Worm (Caenorhabditis elegans): ENCODE data around the gene clc-5.

Gene clc-5

DNA sequence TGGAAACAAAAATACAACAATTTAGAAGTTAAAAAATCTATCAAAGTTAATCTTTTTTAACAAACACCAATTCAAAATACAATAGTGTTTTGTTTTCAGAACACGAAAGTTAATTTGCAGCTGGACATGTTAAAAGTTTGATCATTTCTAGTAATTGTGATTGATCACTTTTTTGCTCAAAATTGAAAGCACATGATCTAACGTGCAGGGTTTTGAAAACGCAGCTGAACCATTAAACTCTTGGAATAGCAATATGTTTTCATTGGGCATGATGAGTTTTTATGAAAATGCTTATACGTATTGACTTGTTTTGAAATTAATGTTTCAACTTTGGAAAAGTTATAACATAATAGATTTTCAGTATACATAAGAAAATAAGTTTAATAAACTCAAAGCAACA lies 14.0 kb downstream of the clc-5 start:
- TF ChIP-seq hmbx-1 (tag; optimal IDR thresholded peaks at IDR 0.05) (no peak), B0310.2 (tag; optimal IDR thresholded peaks at IDR 0.05) (no peak), ceh-13 (GFP tag; optimal IDR thresholded peaks at IDR 0.05) (no peak), F13C5.2 (tag; optimal IDR thresholded peaks at IDR 0.05) (no peak), flt-1 (GFP tag; IDR thresholded peaks at IDR 0.05) (no peak), ceh-36 (tag; optimal IDR thresholded peaks at IDR 0.05) (no peak), hnd-1 (tag; optimal IDR thresholded peaks at IDR 0.05) (no peak), tbx-37 (GFP tag; conservative IDR thresholded peaks at IDR 0.05) (no peak), hmg-4 (GFP tag; optimal IDR thresholded peaks at IDR 0.05) (no peak), tbx-11 (GFP tag; IDR thresholded peaks at IDR 0.05) (no peak), sea-1 (GFP tag; conservative IDR thresholded peaks at IDR 0.05) (no peak), ama-1 (optimal IDR thresholded peaks at IDR 0.05) (no peak), tra-4 (tag; optimal IDR thresholded peaks at IDR 0.05) (no peak), pes-1 (GFP tag; IDR thresholded peaks at IDR 0.05) (no peak), ets-7 (tag; optimal IDR thresholded peaks at IDR 0.05) (no peak), aly-1 (tag; optimal IDR thresholded peaks at IDR 0.05) (no peak), scrt-1 (GFP tag; IDR thresholded peaks at IDR 0.05) (no peak)

DNA sequence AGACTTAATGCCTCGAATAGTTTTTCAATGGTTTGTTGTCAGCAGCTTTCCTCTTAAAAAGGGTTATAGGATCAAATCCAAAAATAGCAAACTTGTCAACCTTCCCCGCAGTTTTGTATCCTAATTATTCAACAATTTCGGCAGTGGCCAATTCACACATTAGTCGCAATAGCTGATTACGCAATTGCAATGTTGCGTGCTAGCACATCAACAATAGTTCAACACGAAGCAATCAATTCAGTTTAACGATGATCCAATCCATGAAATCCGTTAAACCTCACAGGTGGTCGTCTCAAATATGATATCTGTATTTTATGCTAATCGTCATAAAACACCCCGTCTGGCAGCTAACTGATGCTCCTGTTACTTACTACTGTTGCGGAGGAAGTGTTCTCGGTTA lies 19.2 kb downstream of the clc-5 start:
- no peak for TF ChIP-seq scrt-1 (GFP tag; IDR thresholded peaks at IDR 0.05)
- TF ChIP-seq tbx-37 (GFP tag; conservative IDR thresholded peaks at IDR 0.05), result no peak
- no peak for TF ChIP-seq sea-1 (GFP tag; conservative IDR thresholded peaks at IDR 0.05)
- no peak for TF ChIP-seq ama-1 (optimal IDR thresholded peaks at IDR 0.05)
- no peak for TF ChIP-seq hmbx-1 (tag; optimal IDR thresholded peaks at IDR 0.05)
- TF ChIP-seq ceh-36 (tag; optimal IDR thresholded peaks at IDR 0.05), result no peak
- no peak for TF ChIP-seq ceh-13 (GFP tag; optimal IDR thresholded peaks at IDR 0.05)
- TF ChIP-seq tra-4 (tag; optimal IDR thresholded peaks at IDR 0.05), result no peak
- no peak for TF ChIP-seq ets-7 (tag; optimal IDR thresholded peaks at IDR 0.05)
- no peak for TF ChIP-seq B0310.2 (tag; optimal IDR thresholded peaks at IDR 0.05)
- no peak for TF ChIP-seq flt-1 (GFP tag; IDR thresholded peaks at IDR 0.05)
- no peak for TF ChIP-seq aly-1 (tag; optimal IDR thresholded peaks at IDR 0.05)

DNA sequence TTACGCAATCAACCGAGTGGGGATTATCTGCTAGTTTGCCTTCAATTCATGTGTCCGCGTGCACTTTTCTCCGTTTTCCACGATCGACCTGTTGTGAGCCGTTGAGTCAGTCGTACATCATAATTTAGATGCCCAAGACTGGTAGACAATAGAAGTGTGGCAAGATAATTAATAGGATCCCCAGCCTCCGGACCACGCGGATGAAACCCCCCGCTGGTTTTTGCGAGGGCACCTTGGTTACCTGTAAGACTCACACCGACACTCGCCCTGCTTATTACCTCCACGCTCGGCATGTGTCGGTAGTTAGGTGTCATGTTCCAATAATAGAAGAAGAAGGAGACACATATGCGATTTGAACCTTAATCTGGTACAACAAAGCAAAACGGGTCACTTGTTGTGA lies 22.6 kb downstream of the clc-5 start:
- TF ChIP-seq flt-1 (GFP tag; IDR thresholded peaks at IDR 0.05) (no peak), ceh-36 (tag; optimal IDR thresholded peaks at IDR 0.05) (no peak), hmg-4 (GFP tag; optimal IDR thresholded peaks at IDR 0.05) (peak; percentile 16)

DNA sequence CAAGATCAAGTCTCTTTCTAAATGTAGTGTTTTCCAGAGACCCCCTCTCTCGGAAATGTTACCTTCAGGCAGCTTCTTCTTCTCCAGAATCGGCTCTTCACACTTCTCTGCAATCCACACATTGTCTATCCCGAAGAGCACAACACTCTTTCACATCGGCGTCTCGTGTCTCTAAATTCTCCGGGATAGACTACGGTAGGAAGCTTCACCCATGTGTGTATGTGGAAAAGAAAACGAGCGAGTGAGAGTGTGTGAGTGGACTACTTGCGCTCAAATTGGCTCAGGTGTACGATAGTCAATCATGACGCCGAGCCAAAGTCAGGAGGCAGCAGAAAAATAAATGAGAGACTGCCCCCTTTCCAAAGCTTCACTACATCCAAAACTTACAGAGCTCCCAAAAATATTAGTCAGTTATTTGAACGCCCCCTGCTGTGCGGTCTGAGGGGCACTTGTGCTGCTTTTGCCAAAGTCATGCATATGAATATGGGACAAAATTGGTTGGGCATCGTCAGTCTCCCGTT lies 23.8 kb downstream of the clc-5 start:
- TF ChIP-seq hmg-4 (GFP tag; optimal IDR thresholded peaks at IDR 0.05) (no peak), ama-1 (optimal IDR thresholded peaks at IDR 0.05) (peak; percentile 10)

DNA sequence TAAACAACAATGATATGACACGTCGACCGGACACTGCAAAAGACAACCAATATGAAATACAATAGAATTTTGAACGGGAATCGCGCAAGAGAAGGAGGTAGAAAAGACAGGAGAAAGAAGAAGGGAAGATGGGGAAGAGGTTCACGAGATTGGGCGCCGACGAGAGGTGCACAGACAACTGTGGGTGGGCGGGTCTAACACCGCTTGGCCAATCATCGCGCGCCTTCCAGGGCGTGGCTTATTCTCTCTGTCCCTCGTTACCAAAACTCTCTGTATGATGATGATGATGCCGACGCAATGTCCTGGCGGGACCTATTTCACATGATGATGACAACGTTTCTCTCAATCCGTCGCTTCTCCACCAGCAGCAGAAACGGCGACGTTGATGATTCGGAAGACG lies 27.1 kb downstream of the clc-5 start:
- 0 out of 2 replicates have a peak, but pooled peaks have one; percentile 33 for TF ChIP-seq scrt-1 (GFP tag; IDR thresholded peaks at IDR 0.05)
- no peak for TF ChIP-seq pes-1 (GFP tag; IDR thresholded peaks at IDR 0.05)
- peak; percentile 13 for TF ChIP-seq hmg-4 (GFP tag; optimal IDR thresholded peaks at IDR 0.05)
- no peak for TF ChIP-seq tra-4 (tag; optimal IDR thresholded peaks at IDR 0.05)

DNA sequence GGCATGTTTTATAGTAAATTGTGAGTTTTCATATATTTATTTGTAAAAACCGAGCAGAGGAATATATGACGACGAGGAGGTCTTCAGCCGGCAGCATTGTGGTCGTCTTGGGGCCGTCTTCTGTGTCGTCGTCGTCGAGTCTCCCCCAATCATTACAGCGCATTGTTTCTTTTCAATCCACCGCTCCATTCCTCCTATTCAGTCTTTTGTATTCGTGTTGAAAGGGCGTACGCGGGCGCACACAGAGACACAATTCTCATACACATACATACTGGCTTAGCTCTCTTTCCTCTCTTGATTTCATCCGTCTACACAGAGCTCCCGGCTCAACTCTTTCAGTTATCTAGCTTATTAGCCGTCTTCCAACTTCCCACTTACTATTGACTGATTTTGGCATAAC lies 30.3 kb downstream of the clc-5 start, which contains the start of gene sox-2:
sox-2 (minus strand) TSS at position 100 of the 400 bp plus-strand sequence.
- TF ChIP-seq scrt-1 (GFP tag; IDR thresholded peaks at IDR 0.05), result no peak
- TF ChIP-seq aly-1 (tag; optimal IDR thresholded peaks at IDR 0.05), result no peak
- no peak for TF ChIP-seq B0310.2 (tag; optimal IDR thresholded peaks at IDR 0.05)
- TF ChIP-seq sea-1 (GFP tag; conservative IDR thresholded peaks at IDR 0.05), result no peak
- TF ChIP-seq tra-4 (tag; optimal IDR thresholded peaks at IDR 0.05), result no peak

DNA sequence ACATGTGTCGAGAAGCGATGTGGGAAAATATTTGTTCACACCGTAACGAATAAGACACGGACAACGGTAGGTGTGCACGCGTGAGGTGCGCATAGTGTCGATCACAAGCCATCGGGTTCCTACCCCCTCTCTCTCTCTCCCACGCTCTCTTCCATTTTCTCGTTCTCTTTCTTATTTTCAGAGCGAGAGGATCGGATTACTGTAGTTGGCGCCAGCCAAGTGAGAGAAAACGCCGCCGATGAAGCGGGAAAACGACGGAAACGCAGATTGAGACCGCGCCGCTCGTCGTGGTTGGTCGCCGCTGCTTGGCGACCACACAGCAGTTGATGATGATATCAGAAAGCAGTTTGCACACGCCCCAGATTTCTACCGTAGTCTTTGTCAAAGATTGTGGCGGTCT lies 31.0 kb downstream of the clc-5 start:
- TF ChIP-seq hmg-4 (GFP tag; optimal IDR thresholded peaks at IDR 0.05), result peak; percentile 58
- TF ChIP-seq F13C5.2 (tag; optimal IDR thresholded peaks at IDR 0.05), result no peak
- TF ChIP-seq flt-1 (GFP tag; IDR thresholded peaks at IDR 0.05), result no peak
- TF ChIP-seq ama-1 (optimal IDR thresholded peaks at IDR 0.05), result no peak
- TF ChIP-seq hmbx-1 (tag; optimal IDR thresholded peaks at IDR 0.05), result no peak
- TF ChIP-seq aly-1 (tag; optimal IDR thresholded peaks at IDR 0.05), result no peak
- TF ChIP-seq tra-4 (tag; optimal IDR thresholded peaks at IDR 0.05), result no peak

DNA sequence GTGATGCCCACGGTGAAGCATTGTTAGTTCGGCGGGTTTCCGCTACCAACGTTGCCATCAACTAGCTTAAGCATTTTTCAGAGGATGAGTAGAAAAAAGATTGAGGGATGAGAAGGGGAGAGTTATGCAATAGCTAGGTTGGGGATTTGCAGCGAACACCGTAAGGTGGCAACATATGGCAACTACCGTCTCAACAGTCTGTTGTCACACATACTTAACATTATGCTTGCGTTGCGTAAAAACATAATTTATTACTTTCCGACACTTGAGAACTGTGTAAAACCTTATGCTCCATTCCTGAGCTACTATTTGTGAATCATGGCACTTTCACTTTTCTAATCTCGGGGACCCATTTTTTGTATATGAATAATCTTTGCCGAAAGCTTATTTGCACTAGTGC lies 33.3 kb downstream of the clc-5 start:
- TF ChIP-seq ets-7 (tag; optimal IDR thresholded peaks at IDR 0.05) (no peak), aly-1 (tag; optimal IDR thresholded peaks at IDR 0.05) (no peak), flt-1 (GFP tag; IDR thresholded peaks at IDR 0.05) (no peak), tbx-11 (GFP tag; IDR thresholded peaks at IDR 0.05) (no peak), ceh-36 (tag; optimal IDR thresholded peaks at IDR 0.05) (no peak), hnd-1 (tag; optimal IDR thresholded peaks at IDR 0.05) (no peak), ama-1 (optimal IDR thresholded peaks at IDR 0.05) (no peak), ceh-13 (GFP tag; optimal IDR thresholded peaks at IDR 0.05) (no peak), tra-4 (tag; optimal IDR thresholded peaks at IDR 0.05) (no peak), pes-1 (GFP tag; IDR thresholded peaks at IDR 0.05) (no peak), F13C5.2 (tag; optimal IDR thresholded peaks at IDR 0.05) (no peak), tbx-37 (GFP tag; conservative IDR thresholded peaks at IDR 0.05) (no peak), sea-1 (GFP tag; conservative IDR thresholded peaks at IDR 0.05) (no peak), B0310.2 (tag; optimal IDR thresholded peaks at IDR 0.05) (no peak), scrt-1 (GFP tag; IDR thresholded peaks at IDR 0.05) (no peak), hmg-4 (GFP tag; optimal IDR thresholded peaks at IDR 0.05) (no peak), hmbx-1 (tag; optimal IDR thresholded peaks at IDR 0.05) (no peak)

DNA sequence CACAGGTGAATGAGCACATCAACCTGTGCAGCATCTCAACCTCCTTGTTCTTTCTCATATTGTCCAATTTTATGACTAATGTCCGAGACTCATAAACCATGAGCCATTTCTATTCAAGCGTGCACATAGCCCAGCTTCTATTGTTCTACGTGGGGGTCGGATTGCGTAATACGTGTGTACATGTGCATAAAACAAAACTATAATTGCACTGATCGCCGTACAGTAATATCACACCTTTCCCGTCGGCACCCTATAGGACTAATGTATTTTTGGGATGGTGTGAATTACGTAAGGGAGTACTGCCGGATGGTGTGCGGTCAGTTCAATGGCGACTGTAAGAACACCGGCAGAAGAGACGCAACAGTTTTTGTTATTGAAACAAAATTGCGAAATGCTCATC lies 36.5 kb downstream of the clc-5 start:
- TF ChIP-seq B0310.2 (tag; optimal IDR thresholded peaks at IDR 0.05), result no peak
- TF ChIP-seq pes-1 (GFP tag; IDR thresholded peaks at IDR 0.05), result peak; percentile 16; the same call in 1 of the 2 replicates
